Worm (Caenorhabditis elegans) whole organism, L1 larva: ENCODE results near the gene ZK1055.2.

Source experiments
- C04F5.9 ChIP-seq: sonication (generic microtip); optimal IDR thresholded peaks from 2 replicates; lab custom pipeline; 2016; ENCODE audit warnings: missing genetic modification characterization, missing compliant biosample characterization
- C16A3.4 ChIP-seq: fragments of 150-350 bp; optimal IDR thresholded peaks from 2 replicates; lab custom pipeline; 2014; ENCODE audit warnings: missing biosample characterization, missing genetic modification characterization
- C34B4.2 ChIP-seq: sonication (generic microtip); optimal IDR thresholded peaks from 2 replicates; lab custom pipeline; 2017; ENCODE audit warnings: mild to moderate bottlenecking, missing genetic modification characterization, missing compliant biosample characterization
- F16B12.6 ChIP-seq: fragments of 150-350 bp; optimal IDR thresholded peaks from 2 replicates; lab custom pipeline; 2014; ENCODE audit warnings: missing biosample characterization, missing genetic modification characterization
- alr-1 ChIP-seq: fragments of 200-800 bp; sonication (Bioruptor generic); optimal IDR thresholded peaks from 2 replicates; lab custom pipeline; 2018; ENCODE audit warnings: borderline replicate concordance, mild to moderate bottlenecking, missing genetic modification characterization, missing compliant biosample characterization
- ceh-82 ChIP-seq, 3 experiments: fragments of 150-350 bp in 1 of 3; sonication (generic microtip) in 2 of 3; optimal IDR thresholded peaks; 2 replicates each; lab custom pipeline; 2014 to 2017; ENCODE audit warnings: missing biosample characterization in 3 of 3, missing genetic modification characterization in 3 of 3
- ceh-88 ChIP-seq: fragments of 200-800 bp; sonication (Bioruptor generic); IDR thresholded peaks from 2 replicates; pipeline ENCODE4 v1.3.6; 2022; ENCODE audit warnings: missing genetic modification characterization, missing compliant biosample characterization
- dpl-1 ChIP-seq, 3 experiments: fragments of 150-350 bp in 2 of 3; sonication (generic microtip) in 1 of 3; optimal IDR thresholded peaks; 2 replicates each; lab custom pipeline; 2014 to 2017; ENCODE audit warnings: missing biosample characterization in 3 of 3, missing genetic modification characterization in 3 of 3, missing genetic modification reagents in 3 of 3
- dsc-1 ChIP-seq: sonication (generic microtip); optimal IDR thresholded peaks from 2 replicates; lab custom pipeline; 2016; ENCODE audit warnings: mild to moderate bottlenecking, missing genetic modification characterization, missing compliant biosample characterization
- egl-13 ChIP-seq: sonication (generic microtip); optimal IDR thresholded peaks from 2 replicates; lab custom pipeline; 2016; ENCODE audit warnings: missing genotype, missing genetic modification reagents, missing genetic modification characterization, missing compliant biosample characterization
- egl-27 ChIP-seq, 2 experiments: fragments of 150-350 bp in 1 of 2; sonication (generic microtip); optimal IDR thresholded peaks; 3 replicates each; lab custom pipeline; 2017 to 2018; ENCODE audit warnings: missing biosample characterization in 2 of 2, missing genetic modification characterization in 2 of 2, missing genetic modification reagents in 2 of 2
- elt-2 ChIP-seq: sonication (generic microtip); optimal IDR thresholded peaks from 2 replicates; lab custom pipeline; 2016; ENCODE audit warnings: missing genetic modification characterization, mild to moderate bottlenecking, inconsistent platforms, missing compliant biosample characterization, missing genetic modification reagents
- elt-3 ChIP-seq, 6 experiments: fragments of 150-350 bp in 1 of 6; sonication (generic microtip); optimal IDR thresholded peaks; 2 replicates each; lab custom pipeline; 2017 to 2018; ENCODE audit warnings: missing biosample characterization in 6 of 6, missing genetic modification characterization in 6 of 6, inconsistent platforms in 1 of 6
- ets-5 ChIP-seq: fragments of 200-800 bp; sonication (Bioruptor generic); IDR thresholded peaks from 2 replicates; pipeline ENCODE4 v1.3.6; 2022; ENCODE audit warnings: missing genetic modification characterization, missing compliant biosample characterization
- fkh-8 ChIP-seq: sonication (generic microtip); optimal IDR thresholded peaks from 2 replicates; lab custom pipeline; 2016; ENCODE audit warnings: mild to moderate bottlenecking, missing genetic modification characterization, missing compliant biosample characterization
- grh-1 ChIP-seq: fragments of 200-800 bp; sonication (Bioruptor generic); IDR thresholded peaks from 2 replicates; pipeline ENCODE4 v1.3.6; 2022; ENCODE audit warnings: missing genetic modification reagents, missing genetic modification characterization, missing compliant biosample characterization
- hlh-4 ChIP-seq: sonication (generic microtip); optimal IDR thresholded peaks from 2 replicates; lab custom pipeline; 2016; ENCODE audit warnings: mild to moderate bottlenecking, missing genetic modification characterization, missing compliant biosample characterization
- hpl-2 ChIP-seq: fragments of 150-350 bp; optimal IDR thresholded peaks from 2 replicates; lab custom pipeline; 2014; ENCODE audit warnings: missing biosample characterization, missing genetic modification reagents, missing genetic modification characterization
- irx-1 ChIP-seq: sonication (generic microtip); optimal IDR thresholded peaks from 2 replicates; lab custom pipeline; 2016; ENCODE audit warnings: missing genetic modification characterization, missing compliant biosample characterization
- lin-13 ChIP-seq: fragments of 150-350 bp; optimal IDR thresholded peaks from 2 replicates; lab custom pipeline; 2014; ENCODE audit warnings: missing biosample characterization, missing genetic modification reagents, missing genetic modification characterization
- lin-14 ChIP-seq: fragments of 200-800 bp; sonication (Bioruptor generic); optimal IDR thresholded peaks from 2 replicates; lab custom pipeline; 2018; ENCODE audit warnings: mild to moderate bottlenecking, missing genetic modification characterization, moderate library complexity, missing compliant biosample characterization
- lin-15B ChIP-seq: fragments of 150-350 bp; sonication (generic microtip); optimal IDR thresholded peaks from 3 replicates; lab custom pipeline; 2014; ENCODE audit warnings: missing biosample characterization, missing genetic modification characterization
- lir-3 ChIP-seq: sonication (generic microtip); optimal IDR thresholded peaks from 2 replicates; lab custom pipeline; 2016; ENCODE audit warnings: mild to moderate bottlenecking, missing genetic modification characterization, moderate library complexity, missing compliant biosample characterization; ENCODE audit not compliant: poor library complexity
- lsy-2 ChIP-seq, 2 experiments: fragments of 150-350 bp; optimal IDR thresholded peaks; 2 replicates each; lab custom pipeline; 2014; ENCODE audit warnings: missing biosample characterization in 2 of 2, missing genetic modification characterization in 2 of 2
- mdl-1 ChIP-seq, 2 experiments: fragments of 150-350 bp; optimal IDR thresholded peaks; 2 replicates each; lab custom pipeline; 2014 to 2017; ENCODE audit warnings: missing biosample characterization in 2 of 2, missing genetic modification characterization in 2 of 2, inconsistent platforms in 1 of 2
- nhr-19 ChIP-seq: fragments of 200-800 bp; sonication (Bioruptor generic); conservative IDR thresholded peaks from 2 replicates; pipeline ENCODE4 v1.3.6; 2022; ENCODE audit warnings: missing genetic modification characterization, missing compliant biosample characterization
- nhr-237 ChIP-seq: fragments of 150-350 bp; optimal IDR thresholded peaks from 2 replicates; lab custom pipeline; 2014; ENCODE audit warnings: missing biosample characterization, missing genetic modification characterization
- nhr-47 ChIP-seq: sonication (generic microtip); optimal IDR thresholded peaks from 2 replicates; lab custom pipeline; 2016; ENCODE audit warnings: mild to moderate bottlenecking, missing genetic modification characterization, moderate library complexity, missing compliant biosample characterization
- nhr-84 ChIP-seq: sonication (generic microtip); optimal IDR thresholded peaks from 2 replicates; lab custom pipeline; 2017; ENCODE audit warnings: missing biosample characterization, missing genetic modification characterization
- nhr-85 ChIP-seq: sonication (generic microtip); peaks from one replicate; lab custom pipeline; 2016; ENCODE audit warnings: missing genetic modification characterization, inconsistent platforms, missing compliant biosample characterization
- nhr-90 ChIP-seq: sonication (generic microtip); optimal IDR thresholded peaks from 2 replicates; lab custom pipeline; 2016; ENCODE audit warnings: mild to moderate bottlenecking, missing genetic modification characterization, missing compliant biosample characterization; ENCODE audit not compliant: poor library complexity
- pax-3 ChIP-seq: fragments of 200-800 bp; sonication (Bioruptor generic); optimal IDR thresholded peaks from 2 replicates; lab custom pipeline; 2018; ENCODE audit warnings: mild to moderate bottlenecking, missing genetic modification characterization, moderate library complexity, missing compliant biosample characterization
- pqm-1 ChIP-seq: sonication (generic microtip); optimal IDR thresholded peaks from 3 replicates; lab custom pipeline; 2017; ENCODE audit warnings: missing biosample characterization, missing genetic modification characterization
- skn-1 ChIP-seq: fragments of 150-350 bp; optimal IDR thresholded peaks from 2 replicates; lab custom pipeline; 2014; ENCODE audit warnings: missing biosample characterization, missing genetic modification characterization
- snpc-4 ChIP-seq: fragments of 150-350 bp; optimal IDR thresholded peaks from 2 replicates; lab custom pipeline; 2014; ENCODE audit warnings: missing biosample characterization, missing genetic modification characterization
- snu-23 ChIP-seq: sonication (generic microtip); optimal IDR thresholded peaks from 2 replicates; lab custom pipeline; 2016; ENCODE audit warnings: missing genetic modification characterization, missing compliant biosample characterization
- sptf-1 ChIP-seq: fragments of 150-350 bp; optimal IDR thresholded peaks from 2 replicates; lab custom pipeline; 2014; ENCODE audit warnings: missing biosample characterization, missing genetic modification characterization
- sup-37 ChIP-seq: fragments of 200-800 bp; sonication (Bioruptor generic); optimal IDR thresholded peaks from 2 replicates; lab custom pipeline; 2018; ENCODE audit warnings: mild to moderate bottlenecking, missing genetic modification characterization, missing compliant biosample characterization
- tbx-2 ChIP-seq: sonication (generic microtip); optimal IDR thresholded peaks from 2 replicates; lab custom pipeline; 2016; ENCODE audit warnings: missing genetic modification characterization, missing compliant biosample characterization
- tlp-1 ChIP-seq: fragments of 150-350 bp; optimal IDR thresholded peaks from 2 replicates; lab custom pipeline; 2014; ENCODE audit warnings: missing biosample characterization, missing genetic modification characterization
- unc-130 ChIP-seq: fragments of 150-350 bp; optimal IDR thresholded peaks from 2 replicates; lab custom pipeline; 2017; ENCODE audit warnings: missing biosample characterization, missing genetic modification characterization, inconsistent platforms
- unc-30 ChIP-seq: sonication (generic microtip); optimal IDR thresholded peaks from 2 replicates; lab custom pipeline; 2017; ENCODE audit warnings: missing biosample characterization, missing genetic modification characterization
- unc-62 ChIP-seq: fragments of 150-350 bp; optimal IDR thresholded peaks from 2 replicates; lab custom pipeline; 2014; ENCODE audit warnings: missing biosample characterization, missing genetic modification reagents, missing genetic modification characterization
- unc-86 ChIP-seq: sonication (generic microtip); optimal IDR thresholded peaks from 2 replicates; lab custom pipeline; 2016; ENCODE audit warnings: missing genetic modification characterization, missing compliant biosample characterization
- unc-98 ChIP-seq: fragments of 200-800 bp; sonication (Bioruptor generic); IDR thresholded peaks from 2 replicates; pipeline ENCODE4 v1.3.6; 2022; ENCODE audit warnings: missing genetic modification characterization, missing compliant biosample characterization
- vab-15 ChIP-seq: sonication (generic microtip); optimal IDR thresholded peaks from 2 replicates; lab custom pipeline; 2017; ENCODE audit warnings: missing genotype, mild to moderate bottlenecking, missing genetic modification characterization, missing compliant biosample characterization
- xbp-1 ChIP-seq: sonication (generic microtip); optimal IDR thresholded peaks from 2 replicates; lab custom pipeline; 2016; ENCODE audit warnings: missing genetic modification characterization, missing compliant biosample characterization
- zag-1 ChIP-seq: fragments of 150-350 bp; optimal IDR thresholded peaks from 2 replicates; lab custom pipeline; 2014; ENCODE audit warnings: missing biosample characterization, missing genetic modification characterization
- zip-4 ChIP-seq: fragments of 200-800 bp; sonication (Bioruptor generic); optimal IDR thresholded peaks from 2 replicates; lab custom pipeline; 2018; ENCODE audit warnings: mild to moderate bottlenecking, missing genetic modification characterization, moderate library complexity, missing compliant biosample characterization
- ztf-4 ChIP-seq: fragments of 150-350 bp; optimal IDR thresholded peaks from 2 replicates; lab custom pipeline; 2014; ENCODE audit warnings: missing biosample characterization, missing genetic modification characterization

ZK1055.2 gene

DNA sequence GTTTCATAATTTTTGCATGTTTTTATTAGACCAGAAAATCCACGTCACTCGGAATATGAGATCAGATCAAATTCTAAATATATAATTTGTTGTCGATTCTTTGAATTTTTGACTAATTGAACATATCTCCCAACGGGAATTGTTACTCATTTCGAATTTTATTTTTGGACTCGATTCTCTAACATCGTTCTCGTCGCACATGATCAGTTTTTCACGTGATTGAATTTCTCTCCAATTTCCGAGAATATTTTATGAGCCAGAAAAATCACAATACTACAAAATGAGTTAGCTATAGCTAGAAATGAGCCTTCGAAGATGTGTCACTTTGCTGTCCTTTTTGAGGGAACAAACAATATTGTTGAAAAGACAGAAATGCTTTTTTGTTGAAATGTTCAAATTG is 40.4 kb downstream of the ZK1055.2 start (continued):
- TF ChIP-seq unc-62 (GFP tag; lab: Kevin White, UChicago) = no peak
- TF ChIP-seq nhr-84 (tag; lab: Kevin White, UChicago) = no peak
- TF ChIP-seq nhr-47 (tag; lab: Kevin White, UChicago) = peak; percentile 83
- no peak for TF ChIP-seq nhr-237 (tag; lab: Kevin White, UChicago)
- TF ChIP-seq nhr-85 (tag; lab: Kevin White, UChicago) = no peak
- TF ChIP-seq tlp-1 (tag; lab: Kevin White, UChicago) = no peak
- no peak for TF ChIP-seq C16A3.4 (tag; lab: Kevin White, UChicago)
- TF ChIP-seq elt-2 (tag; lab: Kevin White, UChicago) = no peak
- TF ChIP-seq unc-98 (GFP tag; lab: Robert Waterston, UW) = no peak
- no peak for TF ChIP-seq irx-1
- peak; percentile 61 for TF ChIP-seq pax-3
- no peak for TF ChIP-seq hpl-2 (GFP tag; lab: Kevin White, UChicago)
- TF ChIP-seq sup-37 = no peak
- no peak for TF ChIP-seq unc-130
- TF ChIP-seq ztf-4 = peak; percentile 40
- TF ChIP-seq lir-3 (tag; lab: Kevin White, UChicago) = no peak
- TF ChIP-seq egl-27 (tag; optimal IDR thresholded peaks at IDR 0.05; lab: Kevin White, UChicago) = no peak
- no peak for TF ChIP-seq grh-1 (GFP tag; lab: Robert Waterston, UW)
- TF ChIP-seq sptf-1 (tag; lab: Kevin White, UChicago) = no peak
- no peak for TF ChIP-seq lin-15B (tag; lab: Kevin White, UChicago)
- no peak for TF ChIP-seq mdl-1 (tag; optimal IDR thresholded peaks at IDR 0.05; lab: Kevin White, UChicago)
- TF ChIP-seq lin-13 (GFP tag; lab: Kevin White, UChicago) = no peak
- no peak for TF ChIP-seq skn-1 (tag; lab: Kevin White, UChicago)
- TF ChIP-seq C04F5.9 (tag; lab: Kevin White, UChicago) = no peak
- no peak for TF ChIP-seq ceh-88
- 0 out of 2 replicates have a peak, but pooled peaks have one; percentile 12 for TF ChIP-seq nhr-19 (GFP tag; lab: Robert Waterston, UW)
- no peak for TF ChIP-seq zip-4 (GFP tag; lab: Kevin White, UChicago)
- no peak for TF ChIP-seq vab-15 (tag; lab: Kevin White, UChicago)
- peak; percentile 97 for TF ChIP-seq fkh-8 (tag; lab: Kevin White, UChicago)
- no peak for TF ChIP-seq C34B4.2 (tag; lab: Kevin White, UChicago)
- no peak for TF ChIP-seq F16B12.6

DNA sequence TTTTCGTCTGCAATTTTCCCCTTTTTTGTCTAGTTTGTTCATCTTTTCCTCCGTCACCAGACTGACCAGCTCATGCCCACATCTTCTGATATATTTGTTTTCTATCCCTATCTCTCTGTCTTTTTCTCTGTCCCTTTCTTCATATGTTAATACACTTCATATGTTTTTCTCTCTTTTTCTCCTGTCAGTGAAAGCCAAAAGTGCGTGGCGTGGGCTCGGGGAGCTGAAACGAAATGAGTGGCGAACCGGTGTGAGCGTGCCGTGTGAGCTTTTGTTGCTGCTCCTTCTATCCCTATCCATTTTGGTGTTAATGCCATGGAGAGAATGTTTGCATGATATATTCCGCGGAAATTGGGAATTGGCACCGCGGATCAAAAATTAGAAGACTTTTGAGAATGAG is 41.5 kb downstream of the ZK1055.2 start:
- TF ChIP-seq ceh-82 (tag; optimal IDR thresholded peaks at IDR 0.05; lab: Kevin White, UChicago) (peak in 1 of 3 experiments; percentile 24), dsc-1 (tag; lab: Kevin White, UChicago) (peak; percentile 35), pqm-1 (tag; lab: Kevin White, UChicago) (no peak), unc-86 (peak; percentile 2), fkh-8 (tag; lab: Kevin White, UChicago) (peak; percentile 67), vab-15 (tag; lab: Kevin White, UChicago) (no peak), ets-5 (GFP tag; lab: Robert Waterston, UW) (no peak), lsy-2 (tag; optimal IDR thresholded peaks at IDR 0.05; lab: Kevin White, UChicago) (peak in 1 of 2 experiments; percentile 2), lin-14 (peak; percentile 34), irx-1 (no peak), alr-1 (tag; lab: Kevin White, UChicago) (no peak), hlh-4 (tag; lab: Kevin White, UChicago) (no peak)

DNA sequence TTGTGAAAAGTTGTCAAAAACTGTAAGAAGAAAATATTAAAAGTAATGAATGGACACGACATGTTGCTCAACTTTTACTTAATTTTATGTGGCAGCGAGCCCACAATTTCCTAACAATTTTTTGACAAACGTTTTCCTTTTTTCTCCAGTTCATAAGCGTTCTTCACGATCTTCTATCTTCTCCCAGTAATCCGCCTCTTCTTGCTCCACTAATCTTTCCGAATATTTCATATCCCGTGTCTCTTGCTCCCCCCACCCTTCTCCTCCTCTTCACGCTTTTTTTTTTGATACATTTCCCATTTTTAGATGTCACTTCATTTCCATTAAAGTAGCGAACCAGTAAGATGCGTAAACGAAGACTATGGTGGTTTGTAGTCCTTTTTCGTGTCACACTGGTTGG is 42.5 kb downstream of the ZK1055.2 start, which contains the start of gene scd-2:
Gene scd-2, plus strand, starts transcription at position 301 of the 400 bp plus-strand sequence.
- no peak for TF ChIP-seq nhr-90 (tag; lab: Kevin White, UChicago)
- TF ChIP-seq tbx-2 (tag; lab: Kevin White, UChicago) = no peak
- TF ChIP-seq ceh-82 (tag; optimal IDR thresholded peaks at IDR 0.05; lab: Kevin White, UChicago) = no peak
- TF ChIP-seq unc-86 = no peak
- no peak for TF ChIP-seq hpl-2 (GFP tag; lab: Kevin White, UChicago)
- no peak for TF ChIP-seq lin-13 (GFP tag; lab: Kevin White, UChicago)
- TF ChIP-seq unc-30 (tag; lab: Kevin White, UChicago) = no peak
- no peak for TF ChIP-seq tlp-1 (tag; lab: Kevin White, UChicago)
- TF ChIP-seq dpl-1 (GFP tag; optimal IDR thresholded peaks at IDR 0.05; lab: Kevin White, UChicago) = no peak
- TF ChIP-seq elt-3 (tag; optimal IDR thresholded peaks at IDR 0.05; lab: Kevin White, UChicago) = no peak
- no peak for TF ChIP-seq egl-13 (tag; lab: Kevin White, UChicago)
- no peak for TF ChIP-seq snpc-4 (tag; lab: Kevin White, UChicago)
- no peak for TF ChIP-seq C34B4.2 (tag; lab: Kevin White, UChicago)
- TF ChIP-seq zip-4 (GFP tag; lab: Kevin White, UChicago) = no peak
- TF ChIP-seq zag-1 = no peak
- TF ChIP-seq xbp-1 (tag; lab: Kevin White, UChicago) = no peak
- TF ChIP-seq lir-3 (tag; lab: Kevin White, UChicago) = no peak
- no peak for TF ChIP-seq snu-23 (GFP tag; lab: Kevin White, UChicago)
- no peak for TF ChIP-seq grh-1 (GFP tag; lab: Robert Waterston, UW)
- TF ChIP-seq C16A3.4 (tag; lab: Kevin White, UChicago) = no peak
